Fruit fly (Drosophila melanogaster) whole organism, adult: Measurements from ENCODE around the gene fabp.

Source experiments
- CG11617 ChIP-seq: fragments of 200-800 bp; sonication (Bioruptor generic); optimal IDR thresholded peaks from 2 replicates; lab custom pipeline; 2017; ENCODE audit warnings: mild to moderate bottlenecking, missing biosample characterization, missing genetic modification reagents, missing genetic modification characterization
- CG12768 ChIP-seq: fragments of 200-800 bp; sonication (Bioruptor generic); optimal IDR thresholded peaks from 2 replicates; lab custom pipeline; 2017; ENCODE audit warnings: missing biosample characterization, missing genetic modification characterization, mild to moderate bottlenecking, moderate library complexity, missing genetic modification reagents
- CG14711 ChIP-seq: fragments of 200-800 bp; sonication (Bioruptor generic); optimal IDR thresholded peaks from 2 replicates; lab custom pipeline; 2018; ENCODE audit warnings: missing biosample characterization, mild to moderate bottlenecking, missing genetic modification characterization, moderate library complexity
- CG1620 ChIP-seq: fragments of 200-800 bp; sonication (Bioruptor generic); optimal IDR thresholded peaks from 2 replicates; lab custom pipeline; 2016; ENCODE audit warnings: missing biosample characterization, missing genetic modification characterization
- CG33017 ChIP-seq: fragments of 200-800 bp; sonication (Bioruptor generic); optimal IDR thresholded peaks from 2 replicates; lab custom pipeline; 2018; ENCODE audit warnings: missing biosample characterization, mild to moderate bottlenecking, missing genetic modification characterization, moderate library complexity
- CG5204 ChIP-seq: fragments of 200-800 bp; sonication (Bioruptor generic); optimal IDR thresholded peaks from 2 replicates; lab custom pipeline; 2016; ENCODE audit warnings: missing biosample characterization, missing genetic modification characterization
- CG7045 ChIP-seq: fragments of 200-800 bp; sonication (Bioruptor generic); optimal IDR thresholded peaks from 2 replicates; lab custom pipeline; 2017; ENCODE audit warnings: missing biosample characterization, mild to moderate bottlenecking, missing genetic modification characterization
- CG7101 ChIP-seq: fragments of 200-800 bp; sonication (Bioruptor generic); optimal IDR thresholded peaks from 2 replicates; lab custom pipeline; 2018; ENCODE audit warnings: missing biosample characterization, mild to moderate bottlenecking, missing genetic modification characterization, moderate library complexity
- Clk ChIP-seq: fragments of 200-800 bp; sonication (Bioruptor generic); optimal IDR thresholded peaks from 2 replicates; lab custom pipeline; 2017; ENCODE audit warnings: missing biosample characterization, missing genetic modification characterization
- Crg-1 ChIP-seq: fragments of 200-800 bp; sonication (Bioruptor generic); optimal IDR thresholded peaks from 2 replicates; lab custom pipeline; 2016; ENCODE audit warnings: missing biosample characterization, missing genetic modification characterization
- Hr96 ChIP-seq: fragments of 200-800 bp; sonication (Bioruptor generic); optimal IDR thresholded peaks from 2 replicates; lab custom pipeline; 2016; ENCODE audit warnings: missing biosample characterization, missing genetic modification characterization
- Mnt ChIP-seq: fragments of 200-800 bp; sonication (Bioruptor generic); optimal IDR thresholded peaks from 2 replicates; lab custom pipeline; 2016; ENCODE audit warnings: missing biosample characterization, mild to moderate bottlenecking, missing genetic modification characterization
- bab1 ChIP-seq: fragments of 200-800 bp; sonication (Bioruptor generic); optimal IDR thresholded peaks from 3 replicates; lab custom pipeline; 2019; ENCODE audit warnings: missing biosample characterization, mild to moderate bottlenecking, missing genetic modification characterization, moderate library complexity
- cic ChIP-seq: fragments of 200-800 bp; sonication (Bioruptor generic); optimal IDR thresholded peaks from 2 replicates; lab custom pipeline; 2017; ENCODE audit warnings: missing biosample characterization, mild to moderate bottlenecking, missing genetic modification characterization, moderate library complexity
- cnc ChIP-seq, 2 experiments: fragments of >200 bp; optimal IDR thresholded peaks; 2 replicates each; lab custom pipeline; 2017
- kay ChIP-seq: fragments of 200-800 bp; sonication (Bioruptor generic); peaks from one replicate; lab custom pipeline; 2016; ENCODE audit warnings: missing biosample characterization, missing genetic modification characterization, borderline replicate concordance
- ovo ChIP-seq: fragments of 200-800 bp; sonication (Bioruptor generic); optimal IDR thresholded peaks from 2 replicates; lab custom pipeline; 2016; ENCODE audit warnings: missing biosample characterization, missing genetic modification characterization
- pad ChIP-seq: fragments of 200-800 bp; sonication (Bioruptor generic); optimal IDR thresholded peaks from 3 replicates; lab custom pipeline; 2017; ENCODE audit warnings: missing biosample characterization, missing genetic modification characterization, mild to moderate bottlenecking, moderate library complexity, missing genetic modification reagents
- tj ChIP-seq: fragments of 200-800 bp; sonication (Bioruptor generic); optimal IDR thresholded peaks from 3 replicates; lab custom pipeline; 2017; ENCODE audit warnings: missing biosample characterization, mild to moderate bottlenecking, missing genetic modification characterization, moderate library complexity
- toe ChIP-seq: fragments of 200-800 bp; sonication (Bioruptor generic); optimal IDR thresholded peaks from 2 replicates; lab custom pipeline; 2016; ENCODE audit warnings: missing biosample characterization, missing genetic modification characterization

The fabp gene

dm6 chr3R:11566769-11567570 is at the start of gene fabp, which contains the start of gene sea:
Gene fabp, minus strand, starts transcription at chr3R:11567054.
Gene sea, minus strand, starts transcription at chr3R:11567054.
- TF ChIP-seq ovo (GFP tag; lab: Kevin White, UChicago) (peak; percentile 69), CG7101 (tag; lab: Kevin White, UChicago) (peak; percentile 63), kay (GFP tag; lab: Kevin White, UChicago) (no peak), cic (GFP tag; lab: Kevin White, UChicago) (peak; percentile 67), bab1 (GFP tag; lab: Kevin White, UChicago) (peak; percentile 89), pad (GFP tag; lab: Kevin White, UChicago) (peak; percentile 92), CG14711 (tag; lab: Kevin White, UChicago) (peak; percentile 51), Mnt (GFP tag; lab: Kevin White, UChicago) (peak; percentile 77), Hr96 (GFP tag; lab: Kevin White, UChicago) (peak; percentile 60), CG7045 (GFP tag; lab: Kevin White, UChicago) (no peak), CG33017 (tag; lab: Kevin White, UChicago) (peak; percentile 58), CG11617 (GFP tag; lab: Kevin White, UChicago) (peak; percentile 65), tj (GFP tag; lab: Kevin White, UChicago) (peak; percentile 92), Clk (no peak), CG12768 (GFP tag; lab: Kevin White, UChicago) (peak; percentile 66), Crg-1 (GFP tag; lab: Kevin White, UChicago) (peak; percentile 65), cnc (optimal IDR thresholded peaks at IDR 0.05; lab: Kevin White, UChicago) (no peak), CG5204 (GFP tag; lab: Kevin White, UChicago) (no peak), CG1620 (GFP tag; lab: Kevin White, UChicago) (peak; percentile 74), toe (GFP tag; lab: Kevin White, UChicago) (no peak)

dm6 chr3R:11616219-11616618 is 49.4 kb upstream of the fabp start:
- TF ChIP-seq CG11617 (GFP tag; lab: Kevin White, UChicago) (no peak), bab1 (GFP tag; lab: Kevin White, UChicago) (no peak), CG7045 (GFP tag; lab: Kevin White, UChicago) (no peak), cic (GFP tag; lab: Kevin White, UChicago) (no peak), CG12768 (GFP tag; lab: Kevin White, UChicago) (no peak)

dm6 chr3R:11615415-11616104 is 48.7 kb upstream of the fabp start:
- TF ChIP-seq Mnt (GFP tag; lab: Kevin White, UChicago) (no peak), Clk (no peak), toe (GFP tag; lab: Kevin White, UChicago) (no peak)

- TF ChIP-seq bab1 (GFP tag; lab: Kevin White, UChicago) (peak; percentile 46), CG12768 (GFP tag; lab: Kevin White, UChicago) (no peak), CG14711 (tag; lab: Kevin White, UChicago) (peak; percentile 40)
These were observed 47.7 kb upstream of the fabp start for dm6 chr3R:11614507-11614906.

- TF ChIP-seq tj (GFP tag; lab: Kevin White, UChicago): no peak
- no peak for TF ChIP-seq Crg-1 (GFP tag; lab: Kevin White, UChicago)
- no peak for TF ChIP-seq CG12768 (GFP tag; lab: Kevin White, UChicago)
- TF ChIP-seq CG33017 (tag; lab: Kevin White, UChicago): no peak
- TF ChIP-seq CG1620 (GFP tag; lab: Kevin White, UChicago): no peak
- no peak for TF ChIP-seq CG7101 (tag; lab: Kevin White, UChicago)
- TF ChIP-seq CG7045 (GFP tag; lab: Kevin White, UChicago): no peak
These were observed 47.3 kb upstream of the fabp start for dm6 chr3R:11614107-11614506.

- TF ChIP-seq cnc (optimal IDR thresholded peaks at IDR 0.05; lab: Kevin White, UChicago): no peak
- no peak for TF ChIP-seq tj (GFP tag; lab: Kevin White, UChicago)
- peak; percentile 57 for TF ChIP-seq Crg-1 (GFP tag; lab: Kevin White, UChicago)
- TF ChIP-seq CG7045 (GFP tag; lab: Kevin White, UChicago): no peak
- TF ChIP-seq cic (GFP tag; lab: Kevin White, UChicago): no peak
- TF ChIP-seq Mnt (GFP tag; lab: Kevin White, UChicago): no peak
- TF ChIP-seq CG7101 (tag; lab: Kevin White, UChicago): no peak
- TF ChIP-seq kay (GFP tag; lab: Kevin White, UChicago): no peak
- TF ChIP-seq bab1 (GFP tag; lab: Kevin White, UChicago): peak; percentile 70
- peak; percentile 21 for TF ChIP-seq CG14711 (tag; lab: Kevin White, UChicago)
- peak; percentile 44 for TF ChIP-seq pad (GFP tag; lab: Kevin White, UChicago)
- TF ChIP-seq CG11617 (GFP tag; lab: Kevin White, UChicago): no peak
- peak; percentile 57 for TF ChIP-seq toe (GFP tag; lab: Kevin White, UChicago)
- peak; percentile 37 for TF ChIP-seq ovo (GFP tag; lab: Kevin White, UChicago)
- TF ChIP-seq CG33017 (tag; lab: Kevin White, UChicago): no peak
- peak; percentile 79 for TF ChIP-seq CG1620 (GFP tag; lab: Kevin White, UChicago)
- TF ChIP-seq Hr96 (GFP tag; lab: Kevin White, UChicago): peak; percentile 54
- no peak for TF ChIP-seq Clk
- TF ChIP-seq CG12768 (GFP tag; lab: Kevin White, UChicago): no peak
- no peak for TF ChIP-seq CG5204 (GFP tag; lab: Kevin White, UChicago)
These were observed 46.6 kb upstream of the fabp start for dm6 chr3R:11613252-11614036.
